Worm (Caenorhabditis elegans) whole organism, L3 larva: Measurements from ENCODE around the gene T06A1.5.

ENCODE experiments used
- R02D3.7 ChIP-seq: fragments of 150-350 bp; optimal IDR thresholded peaks from 2 replicates; lab custom pipeline; 2014; ENCODE audit warnings: missing biosample characterization, missing genetic modification characterization
- ZK546.5 ChIP-seq: sonication (generic microtip); optimal IDR thresholded peaks from 2 replicates; lab custom pipeline; 2017; ENCODE audit warnings: missing biosample characterization, missing genetic modification characterization
- aly-2 ChIP-seq: fragments of 150-350 bp; optimal IDR thresholded peaks from 2 replicates; lab custom pipeline; 2014; ENCODE audit warnings: missing biosample characterization, missing genetic modification characterization
- ama-1 ChIP-seq: fragments of 150-350 bp; optimal IDR thresholded peaks from 2 replicates; lab custom pipeline; 2018
- ceh-16 ChIP-seq: sonication (generic microtip); optimal IDR thresholded peaks from 2 replicates; lab custom pipeline; 2017; ENCODE audit warnings: missing biosample characterization, missing genetic modification characterization
- ceh-9 ChIP-seq: sonication (generic microtip); optimal IDR thresholded peaks from 2 replicates; lab custom pipeline; 2018; ENCODE audit warnings: missing biosample characterization, missing genetic modification characterization
- daf-12 ChIP-seq: fragments of 150-350 bp; optimal IDR thresholded peaks from 2 replicates; lab custom pipeline; 2014; ENCODE audit warnings: missing biosample characterization, missing genetic modification reagents, missing genetic modification characterization
- egl-27 ChIP-seq: sonication (generic microtip); optimal IDR thresholded peaks from 4 replicates; lab custom pipeline; 2017; ENCODE audit warnings: missing biosample characterization, missing genetic modification reagents, missing genetic modification characterization
- egl-5 ChIP-seq: fragments of 150-350 bp; optimal IDR thresholded peaks from 2 replicates; lab custom pipeline; 2017; ENCODE audit warnings: missing biosample characterization, missing genetic modification reagents, missing genetic modification characterization, inconsistent platforms
- elt-1 ChIP-seq: fragments of 150-350 bp; optimal IDR thresholded peaks from 2 replicates; lab custom pipeline; 2014; ENCODE audit warnings: missing biosample characterization, missing genetic modification characterization
- elt-2 ChIP-seq: sonication (generic microtip); optimal IDR thresholded peaks from 2 replicates; lab custom pipeline; 2016; ENCODE audit warnings: missing genetic modification reagents, mild to moderate bottlenecking, missing genetic modification characterization, missing compliant biosample characterization
- elt-3 ChIP-seq, 3 experiments: fragments of 150-350 bp in 1 of 3; sonication (generic microtip) in 2 of 3; optimal IDR thresholded peaks; 2 replicates in 2 of 3; 4 replicates in 1 of 3; lab custom pipeline; 2014 to 2017; ENCODE audit warnings: missing biosample characterization in 3 of 3, missing genetic modification characterization in 3 of 3
- eor-1 ChIP-seq, 2 experiments: fragments of 150-350 bp; optimal IDR thresholded peaks; 2 replicates each; lab custom pipeline; 2014 to 2018; ENCODE audit warnings: missing biosample characterization in 2 of 2, missing genetic modification characterization in 2 of 2
- fkh-10 ChIP-seq: sonication (generic microtip); optimal IDR thresholded peaks from 2 replicates; lab custom pipeline; 2017; ENCODE audit warnings: missing biosample characterization, missing genetic modification reagents, missing genetic modification characterization
- fkh-2 ChIP-seq: fragments of 150-350 bp; optimal IDR thresholded peaks from 2 replicates; lab custom pipeline; 2014; ENCODE audit warnings: missing biosample characterization, missing genetic modification reagents, missing genetic modification characterization
- fos-1 ChIP-seq: fragments of 150-350 bp; optimal IDR thresholded peaks from 2 replicates; lab custom pipeline; 2014; ENCODE audit warnings: missing biosample characterization, missing genetic modification characterization
- hmg-11 ChIP-seq: sonication (generic microtip); optimal IDR thresholded peaks from 2 replicates; lab custom pipeline; 2016; ENCODE audit warnings: missing genetic modification characterization, missing compliant biosample characterization
- jun-1 ChIP-seq: fragments of 150-350 bp; optimal IDR thresholded peaks from 2 replicates; lab custom pipeline; 2014; ENCODE audit warnings: missing biosample characterization, missing genetic modification reagents, missing genetic modification characterization
- lin-15B ChIP-seq: fragments of 150-350 bp; optimal IDR thresholded peaks from 2 replicates; lab custom pipeline; 2014; ENCODE audit warnings: missing biosample characterization, missing genetic modification characterization
- lin-39 ChIP-seq: fragments of 150-350 bp; optimal IDR thresholded peaks from 2 replicates; lab custom pipeline; 2018; ENCODE audit warnings: missing biosample characterization, missing genetic modification reagents, missing genetic modification characterization
- lsy-12 ChIP-seq: sonication (generic microtip); optimal IDR thresholded peaks from 2 replicates; lab custom pipeline; 2016; ENCODE audit warnings: mild to moderate bottlenecking, missing genetic modification characterization, missing compliant biosample characterization
- mdl-1 ChIP-seq: fragments of 150-350 bp; optimal IDR thresholded peaks from 2 replicates; lab custom pipeline; 2014; ENCODE audit warnings: missing biosample characterization, missing genetic modification characterization
- mml-1 ChIP-seq: fragments of 150-350 bp; sonication (generic microtip); optimal IDR thresholded peaks from 3 replicates; lab custom pipeline; 2014; ENCODE audit warnings: missing biosample characterization, missing genetic modification characterization
- nfya-1 ChIP-seq: sonication (generic microtip); optimal IDR thresholded peaks from 2 replicates; lab custom pipeline; 2017; ENCODE audit warnings: missing genetic modification characterization, mild to moderate bottlenecking, missing compliant biosample characterization, antibody characterized with exemption, moderate library complexity; ENCODE audit not compliant: insufficient read depth
- nhr-11 ChIP-seq: fragments of 150-350 bp; optimal IDR thresholded peaks from 2 replicates; lab custom pipeline; 2014; ENCODE audit warnings: missing biosample characterization, missing genetic modification characterization
- nhr-12 ChIP-seq: fragments of 150-350 bp; optimal IDR thresholded peaks from 2 replicates; lab custom pipeline; 2014; ENCODE audit warnings: missing biosample characterization, missing genetic modification characterization
- nhr-23 ChIP-seq: fragments of 150-350 bp; optimal IDR thresholded peaks from 2 replicates; lab custom pipeline; 2014; ENCODE audit warnings: missing biosample characterization, missing genetic modification reagents, missing genetic modification characterization
- nhr-237 ChIP-seq: fragments of 150-350 bp; optimal IDR thresholded peaks from 2 replicates; lab custom pipeline; 2014; ENCODE audit warnings: missing biosample characterization, missing genetic modification characterization
- nhr-25 ChIP-seq: sonication (generic microtip); optimal IDR thresholded peaks from 2 replicates; lab custom pipeline; 2017; ENCODE audit warnings: missing biosample characterization, missing genetic modification characterization
- nhr-28 ChIP-seq: fragments of 150-350 bp; optimal IDR thresholded peaks from 2 replicates; lab custom pipeline; 2014; ENCODE audit warnings: missing biosample characterization, missing genetic modification characterization
- nhr-43 ChIP-seq: sonication (generic microtip); optimal IDR thresholded peaks from 2 replicates; lab custom pipeline; 2016; ENCODE audit warnings: mild to moderate bottlenecking, missing genetic modification characterization, missing compliant biosample characterization; ENCODE audit not compliant: poor library complexity, severe bottlenecking
- nhr-67 ChIP-seq: fragments of 150-350 bp; optimal IDR thresholded peaks from 2 replicates; lab custom pipeline; 2014; ENCODE audit warnings: missing biosample characterization, missing genetic modification characterization
- nhr-76 ChIP-seq: fragments of 150-350 bp; sonication (generic microtip); optimal IDR thresholded peaks from 5 replicates; lab custom pipeline; 2014; ENCODE audit warnings: missing biosample characterization, missing genetic modification characterization
- nhr-77 ChIP-seq: fragments of 150-350 bp; optimal IDR thresholded peaks from 2 replicates; lab custom pipeline; 2014; ENCODE audit warnings: missing biosample characterization, missing genetic modification characterization
- pha-4 ChIP-seq: fragments of 150-350 bp; optimal IDR thresholded peaks from 2 replicates; lab custom pipeline; 2014; ENCODE audit warnings: missing biosample characterization, missing genetic modification reagents, missing genetic modification characterization
- pqm-1 ChIP-seq: fragments of 150-350 bp; optimal IDR thresholded peaks from 2 replicates; lab custom pipeline; 2017; ENCODE audit warnings: missing biosample characterization, missing genetic modification characterization, inconsistent platforms
- sea-2 ChIP-seq: fragments of 150-350 bp; sonication (generic microtip); optimal IDR thresholded peaks from 4 replicates; lab custom pipeline; 2014; ENCODE audit warnings: missing biosample characterization, missing genetic modification reagents, missing genetic modification characterization
- skn-1 ChIP-seq: fragments of 150-350 bp; optimal IDR thresholded peaks from 2 replicates; lab custom pipeline; 2014; ENCODE audit warnings: missing biosample characterization, missing genetic modification characterization
- snpc-4 ChIP-seq: fragments of 150-350 bp; optimal IDR thresholded peaks from 2 replicates; lab custom pipeline; 2014; ENCODE audit warnings: missing biosample characterization, missing genetic modification characterization
- tbx-2 ChIP-seq: sonication (generic microtip); optimal IDR thresholded peaks from 2 replicates; lab custom pipeline; 2016; ENCODE audit warnings: mild to moderate bottlenecking, missing genetic modification characterization, missing compliant biosample characterization
- unc-39 ChIP-seq: sonication (generic microtip); optimal IDR thresholded peaks from 4 replicates; lab custom pipeline; 2017; ENCODE audit warnings: missing biosample characterization, missing genetic modification characterization
- unc-62 ChIP-seq: fragments of 150-350 bp; sonication (generic microtip); optimal IDR thresholded peaks from 4 replicates; lab custom pipeline; 2014; ENCODE audit warnings: missing biosample characterization, missing genetic modification reagents, missing genetic modification characterization
- zag-1 ChIP-seq: fragments of 150-350 bp; optimal IDR thresholded peaks from 2 replicates; lab custom pipeline; 2014; ENCODE audit warnings: missing biosample characterization, missing genetic modification characterization
- ztf-11 ChIP-seq: fragments of 150-350 bp; optimal IDR thresholded peaks from 2 replicates; lab custom pipeline; 2014; ENCODE audit warnings: missing biosample characterization, missing genetic modification characterization
- ztf-4 ChIP-seq: fragments of 150-350 bp; optimal IDR thresholded peaks from 2 replicates; lab custom pipeline; 2014; ENCODE audit warnings: missing biosample characterization, missing genetic modification characterization

The T06A1.5 gene

ce11 chrV:1937963-1938362, 10.9 kb downstream of the T06A1.5 start, which contains the start of gene glb-25:
Gene glb-25, plus strand, starts transcription at chrV:1938263.
- no peak for TF ChIP-seq lin-39 (tag; lab: Kevin White, UChicago)
- no peak for TF ChIP-seq pha-4 (tag; lab: Kevin White, UChicago)
- TF ChIP-seq, all 47 proteins: peak for 0

ce11 chrV:1940472-1941221, 13.6 kb downstream of the T06A1.5 start:
- TF ChIP-seq aly-2 (tag; lab: Kevin White, UChicago) (no peak), nhr-237 (no peak), nhr-23 (tag; lab: Kevin White, UChicago) (no peak), ama-1 (lab: Kevin White, UChicago) (no peak), nfya-1 (tag; lab: Kevin White, UChicago) (peak; percentile 90), R02D3.7 (tag; lab: Kevin White, UChicago) (no peak), mml-1 (no peak), lin-39 (tag; lab: Kevin White, UChicago) (peak; percentile 35), nhr-77 (no peak), jun-1 (no peak), unc-62 (GFP tag; lab: Kevin White, UChicago) (no peak), nhr-67 (no peak), elt-3 (tag; optimal IDR thresholded peaks at IDR 0.05; lab: Kevin White, UChicago) (no peak), snpc-4 (tag; lab: Kevin White, UChicago) (no peak), fkh-10 (GFP tag; lab: Kevin White, UChicago) (peak; percentile 81), nhr-28 (no peak), lin-15B (tag; lab: Kevin White, UChicago) (no peak), ZK546.5 (no peak), nhr-12 (tag; lab: Kevin White, UChicago) (no peak), tbx-2 (no peak), fos-1 (tag; lab: Kevin White, UChicago) (no peak), mdl-1 (tag; lab: Kevin White, UChicago) (no peak), ztf-4 (tag; lab: Kevin White, UChicago) (no peak), zag-1 (tag; lab: Kevin White, UChicago) (no peak), nhr-11 (no peak), elt-2 (tag; lab: Kevin White, UChicago) (no peak), elt-1 (tag; lab: Kevin White, UChicago) (no peak), eor-1 (tag; optimal IDR thresholded peaks at IDR 0.05; lab: Kevin White, UChicago) (no peak), hmg-11 (tag; lab: Kevin White, UChicago) (peak; percentile 5), unc-39 (tag; lab: Kevin White, UChicago) (no peak), fkh-2 (tag; lab: Kevin White, UChicago) (no peak), ztf-11 (tag; lab: Kevin White, UChicago) (no peak), nhr-76 (tag; lab: Kevin White, UChicago) (no peak), egl-27 (no peak)

- TF ChIP-seq egl-27 (no peak), nhr-28 (no peak), egl-5 (tag; lab: Kevin White, UChicago) (no peak), sea-2 (GFP tag; lab: Kevin White, UChicago) (no peak), nhr-77 (no peak), nhr-25 (tag; lab: Kevin White, UChicago) (no peak), fos-1 (tag; lab: Kevin White, UChicago) (no peak), eor-1 (tag; optimal IDR thresholded peaks at IDR 0.05; lab: Kevin White, UChicago) (no peak), fkh-10 (GFP tag; lab: Kevin White, UChicago) (peak; percentile 45), snpc-4 (tag; lab: Kevin White, UChicago) (no peak), ZK546.5 (no peak), zag-1 (tag; lab: Kevin White, UChicago) (no peak), nhr-43 (no peak), ama-1 (lab: Kevin White, UChicago) (no peak), pha-4 (tag; lab: Kevin White, UChicago) (no peak), nhr-237 (no peak), nfya-1 (tag; lab: Kevin White, UChicago) (peak; percentile 63), mml-1 (no peak), nhr-23 (tag; lab: Kevin White, UChicago) (no peak), nhr-12 (tag; lab: Kevin White, UChicago) (no peak), daf-12 (tag; lab: Kevin White, UChicago) (no peak), nhr-11 (no peak), pqm-1 (tag; lab: Kevin White, UChicago) (no peak), nhr-67 (no peak), skn-1 (tag; lab: Kevin White, UChicago) (peak; percentile 52), unc-62 (GFP tag; lab: Kevin White, UChicago) (no peak), hmg-11 (tag; lab: Kevin White, UChicago) (peak; percentile 73), lsy-12 (tag; lab: Kevin White, UChicago) (no peak), ceh-16 (tag; lab: Kevin White, UChicago) (no peak), elt-1 (tag; lab: Kevin White, UChicago) (no peak), lin-15B (tag; lab: Kevin White, UChicago) (peak; percentile 19), R02D3.7 (tag; lab: Kevin White, UChicago) (no peak), jun-1 (no peak), mdl-1 (tag; lab: Kevin White, UChicago) (peak; percentile 50), elt-3 (tag; optimal IDR thresholded peaks at IDR 0.05; lab: Kevin White, UChicago) (no peak), nhr-76 (tag; lab: Kevin White, UChicago) (no peak), ceh-9 (tag; lab: Kevin White, UChicago) (no peak), fkh-2 (tag; lab: Kevin White, UChicago) (no peak)
Observed at ce11 chrV:1943465-1943864, 16.4 kb downstream of the T06A1.5 start.
